Worm (Caenorhabditis elegans): Measurements from ENCODE around the gene C45B11.2.

Gene C45B11.2

DNA sequence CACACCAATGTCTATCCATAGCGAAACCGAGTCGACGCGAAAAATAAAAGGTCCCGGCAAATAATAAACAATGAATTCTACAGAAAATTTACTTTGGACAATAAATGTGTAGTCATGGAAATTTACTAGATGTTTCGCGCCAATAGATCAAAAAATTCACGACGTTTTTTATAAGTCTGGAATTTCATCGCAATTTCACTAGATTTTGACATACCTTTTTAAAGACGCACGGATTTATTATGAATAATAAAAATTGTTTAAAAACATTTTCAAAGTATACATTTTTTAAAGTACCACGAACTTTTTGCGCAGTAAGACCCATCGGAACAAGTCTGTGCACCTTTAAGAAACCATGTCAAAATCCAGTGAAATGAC is 33.5 kb downstream of the C45B11.2 start (continued):
- no peak for TF ChIP-seq B0035.1 (tag; optimal IDR thresholded peaks at IDR 0.05)
- TF ChIP-seq hmg-20 (GFP tag; IDR thresholded peaks at IDR 0.05), result no peak
- TF ChIP-seq B0019.2 (GFP tag; conservative IDR thresholded peaks at IDR 0.05), result no peak
- TF ChIP-seq ceh-100 (GFP tag; IDR thresholded peaks at IDR 0.05), result no peak
- TF ChIP-seq ceh-40 (GFP tag; IDR thresholded peaks at IDR 0.05), result no peak
- TF ChIP-seq atf-7 (tag; optimal IDR thresholded peaks at IDR 0.05), result no peak
- no peak for TF ChIP-seq akir-1 (GFP tag; optimal IDR thresholded peaks at IDR 0.05)
- TF ChIP-seq ztf-26 (tag; optimal IDR thresholded peaks at IDR 0.05), result peak; percentile 11
- no peak for TF ChIP-seq F10E7.11 (tag; optimal IDR thresholded peaks at IDR 0.05)
- no peak for TF ChIP-seq Y79H2A.3 (GFP tag; conservative IDR thresholded peaks at IDR 0.05)
- TF ChIP-seq C06A6.2 (GFP tag; conservative IDR thresholded peaks at IDR 0.05), result no peak
- no peak for TF ChIP-seq ceh-79 (tag; optimal IDR thresholded peaks at IDR 0.05)
- TF ChIP-seq nhr-120 (GFP tag; IDR thresholded peaks at IDR 0.05), result no peak
- no peak for TF ChIP-seq nfya-1 (tag; optimal IDR thresholded peaks at IDR 0.05; ENCODE audit: borderline replicate concordance, insufficient read depth)

DNA sequence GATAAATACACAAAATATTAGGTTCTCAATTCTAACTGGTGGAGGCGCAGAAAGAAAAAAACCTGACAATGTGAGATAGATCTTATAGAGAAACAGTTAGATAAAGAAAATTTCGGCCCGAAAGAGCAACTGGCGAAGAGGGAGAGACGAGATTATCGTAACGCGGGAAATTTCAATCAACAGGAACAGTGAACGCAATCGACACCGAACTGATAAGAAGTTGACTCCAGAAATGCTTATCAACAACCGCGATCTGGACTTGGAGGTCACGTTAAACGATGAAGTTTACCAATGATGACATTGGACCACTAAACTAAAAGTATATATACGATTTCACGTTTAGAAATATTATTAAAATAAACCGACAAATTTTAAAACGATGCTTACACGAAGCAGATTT is 33.9 kb downstream of the C45B11.2 start:
- peak; percentile 79 for TF ChIP-seq pbrm-1 (GFP tag; IDR thresholded peaks at IDR 0.05)
- peak in 1 of 2 experiments; percentile 19 for TF ChIP-seq let-607 (tag; optimal IDR thresholded peaks at IDR 0.05)
- TF ChIP-seq mel-28 (tag; optimal IDR thresholded peaks at IDR 0.05; ENCODE audit: borderline replicate concordance), result no peak
- no peak for TF ChIP-seq nfya-1 (tag; optimal IDR thresholded peaks at IDR 0.05; ENCODE audit: borderline replicate concordance, insufficient read depth)
- peak; percentile 64 for TF ChIP-seq repo-1 (tag; optimal IDR thresholded peaks at IDR 0.05)
- no peak for TF ChIP-seq sdz-38 (tag; optimal IDR thresholded peaks at IDR 0.05)
- peak; percentile 24 for TF ChIP-seq B0035.1 (tag; optimal IDR thresholded peaks at IDR 0.05)
- TF ChIP-seq Y56A3A.18 (GFP tag; IDR thresholded peaks at IDR 0.05), result peak; percentile 88
- TF ChIP-seq F10E7.11 (tag; optimal IDR thresholded peaks at IDR 0.05), result peak; percentile 83
- peak; percentile 60; the same call in 1 of the 2 replicates for TF ChIP-seq hmg-20 (GFP tag; IDR thresholded peaks at IDR 0.05)
- peak; percentile 71 for TF ChIP-seq ceh-100 (GFP tag; IDR thresholded peaks at IDR 0.05)
- peak; percentile 72 for TF ChIP-seq athp-1 (tag; optimal IDR thresholded peaks at IDR 0.05)
- TF ChIP-seq cebp-1 (GFP tag; IDR thresholded peaks at IDR 0.05), result no peak
- TF ChIP-seq cebp-1 (tag; optimal IDR thresholded peaks at IDR 0.05), result peak; percentile 40
- TF ChIP-seq nfyb-1 (GFP tag; IDR thresholded peaks at IDR 0.05), result peak; percentile 84
- TF ChIP-seq snpc-4 (GFP tag; optimal IDR thresholded peaks at IDR 0.05), result peak; percentile 28
- TF ChIP-seq snpc-4 (tag; optimal IDR thresholded peaks at IDR 0.05), result peak in 3 of 4 experiments; percentile 50 to 52 (median 50)
- 0 out of 2 replicates have a peak, but pooled peaks have one; percentile 7 for TF ChIP-seq let-526 (GFP tag; IDR thresholded peaks at IDR 0.05)
- peak; percentile 65 for TF ChIP-seq dox-1 (GFP tag; IDR thresholded peaks at IDR 0.05)
- peak; percentile 66 for TF ChIP-seq tbp1 (GFP tag; optimal IDR thresholded peaks at IDR 0.05)
- peak; percentile 20 for TF ChIP-seq nhr-80 (tag; optimal IDR thresholded peaks at IDR 0.05)
- no peak for TF ChIP-seq snpc-1.1 (tag; optimal IDR thresholded peaks at IDR 0.05; ENCODE audit: insufficient read depth)
- no peak for TF ChIP-seq Y67H2A.10 (GFP tag; conservative IDR thresholded peaks at IDR 0.05)
- 0 out of 2 replicates have a peak, but pooled peaks have one; percentile 48 for TF ChIP-seq bed-2 (GFP tag; IDR thresholded peaks at IDR 0.05)
- peak; percentile 9 for TF ChIP-seq xnd-1 (tag; optimal IDR thresholded peaks at IDR 0.05)
- no peak for TF ChIP-seq ztf-18 (tag; optimal IDR thresholded peaks at IDR 0.05)
- TF ChIP-seq lsl-1 (GFP tag; optimal IDR thresholded peaks at IDR 0.05), result peak; percentile 48
- TF ChIP-seq hlh-26 (GFP tag; conservative IDR thresholded peaks at IDR 0.05), result no peak
- peak; percentile 38 for TF ChIP-seq snpc-1.3 (tag; optimal IDR thresholded peaks at IDR 0.05; ENCODE audit: insufficient read depth)
- peak; percentile 68 for TF ChIP-seq ceh-27 (GFP tag; optimal IDR thresholded peaks at IDR 0.05)
- peak; percentile 73 for TF ChIP-seq T26A5.8 (tag; optimal IDR thresholded peaks at IDR 0.05)
- TF ChIP-seq Y53G8AR.9 (GFP tag; conservative IDR thresholded peaks at IDR 0.05), result peak; percentile 95
- 0 out of 2 replicates have a peak, but pooled peaks have one; percentile 30 for TF ChIP-seq D2030.7 (GFP tag; IDR thresholded peaks at IDR 0.05)
- no peak for TF ChIP-seq dpff-1 (tag; optimal IDR thresholded peaks at IDR 0.05)
- TF ChIP-seq B0019.2 (GFP tag; conservative IDR thresholded peaks at IDR 0.05), result no peak
- TF ChIP-seq lin-35 (GFP tag; optimal IDR thresholded peaks at IDR 0.05), result peak in 1 of 3 experiments; percentile 81
- TF ChIP-seq nhr-27 (tag; optimal IDR thresholded peaks at IDR 0.05), result no peak
- peak; percentile 34; the same call in 1 of the 2 replicates for TF ChIP-seq hmg-1.2 (GFP tag; IDR thresholded peaks at IDR 0.05)

All from whole organism, young adult.